Worm (Caenorhabditis elegans): Measurements from ENCODE around the gene pxf-1.

pxf-1 gene

ce11 chrIV:10164086-10164485, 10.1 kb downstream of the pxf-1 start:
- TF ChIP-seq pax-1 (tag; optimal IDR thresholded peaks at IDR 0.05) (no peak), mec-3 (tag; optimal IDR thresholded peaks at IDR 0.05; ENCODE audit: borderline replicate concordance) (no peak), Y22D7AL.16 (tag; optimal IDR thresholded peaks at IDR 0.05) (no peak), rnt-1 (tag; optimal IDR thresholded peaks at IDR 0.05) (no peak), C08G9.2 (tag; optimal IDR thresholded peaks at IDR 0.05) (no peak), pag-3 (tag; optimal IDR thresholded peaks at IDR 0.05; ENCODE audit: borderline replicate concordance) (no peak), hlh-15 (tag; optimal IDR thresholded peaks at IDR 0.05) (no peak)

ce11 chrIV:10161706-10162105, 12.4 kb downstream of the pxf-1 start, which contains the start of gene pps-1:
Gene pps-1, plus strand, starts transcription at chrIV:10162006.
- TF ChIP-seq ceh-9 (tag; optimal IDR thresholded peaks at IDR 0.05) (no peak), ztf-16 (tag; optimal IDR thresholded peaks at IDR 0.05) (no peak), ceh-45 (GFP tag; IDR thresholded peaks at IDR 0.05) (no peak), nfya-1 (tag; optimal IDR thresholded peaks at IDR 0.05) (no peak), ceh-34 (tag; optimal IDR thresholded peaks at IDR 0.05) (no peak), hlh-6 (tag; optimal IDR thresholded peaks at IDR 0.05) (no peak), C08G9.2 (tag; optimal IDR thresholded peaks at IDR 0.05) (no peak), fax-1 (tag; optimal IDR thresholded peaks at IDR 0.05) (no peak), sox-4 (tag; optimal IDR thresholded peaks at IDR 0.05) (no peak), unc-86 (tag; optimal IDR thresholded peaks at IDR 0.05) (no peak), unc-42 (tag; optimal IDR thresholded peaks at IDR 0.05) (no peak), F13H6.1 (tag; optimal IDR thresholded peaks at IDR 0.05) (no peak), pha-2 (tag; optimal IDR thresholded peaks at IDR 0.05) (no peak), ttx-3 (tag; optimal IDR thresholded peaks at IDR 0.05) (no peak), eyg-1 (tag; optimal IDR thresholded peaks at IDR 0.05) (no peak), ama-1 (optimal IDR thresholded peaks at IDR 0.05) (no peak), ceh-31 (tag; optimal IDR thresholded peaks at IDR 0.05) (no peak), zip-5 (tag; optimal IDR thresholded peaks at IDR 0.05) (no peak), dve-1 (tag; optimal IDR thresholded peaks at IDR 0.05) (no peak), tbx-2 (tag; optimal IDR thresholded peaks at IDR 0.05) (no peak)

- no peak for TF ChIP-seq sox-4 (tag; optimal IDR thresholded peaks at IDR 0.05)
- no peak for TF ChIP-seq dve-1 (tag; optimal IDR thresholded peaks at IDR 0.05)
- no peak for TF ChIP-seq ztf-16 (tag; optimal IDR thresholded peaks at IDR 0.05)
- no peak for TF ChIP-seq elt-4 (tag; optimal IDR thresholded peaks at IDR 0.05)
- TF ChIP-seq pha-2 (tag; optimal IDR thresholded peaks at IDR 0.05) = no peak
- TF ChIP-seq ceh-18 (tag; optimal IDR thresholded peaks at IDR 0.05) = no peak
Measured at ce11 chrIV:10157489-10158088, 16.6 kb downstream of the pxf-1 start, which contains the start of gene ttr-53. Gene ttr-53, plus strand, starts transcription at chrIV:10158038.

ce11 chrIV:10157034-10157433, 17.1 kb downstream of the pxf-1 start:
- TF ChIP-seq pag-3 (tag; optimal IDR thresholded peaks at IDR 0.05; ENCODE audit: borderline replicate concordance) (no peak), tbx-7 (tag; optimal IDR thresholded peaks at IDR 0.05) (no peak), ets-4 (tag; optimal IDR thresholded peaks at IDR 0.05) (no peak), ceh-30 (tag; optimal IDR thresholded peaks at IDR 0.05) (no peak), unc-86 (tag; optimal IDR thresholded peaks at IDR 0.05) (no peak), ttx-3 (tag; optimal IDR thresholded peaks at IDR 0.05) (no peak), unc-42 (tag; optimal IDR thresholded peaks at IDR 0.05) (no peak), fax-1 (tag; optimal IDR thresholded peaks at IDR 0.05) (no peak), F13H6.1 (tag; optimal IDR thresholded peaks at IDR 0.05) (no peak), pax-1 (tag; optimal IDR thresholded peaks at IDR 0.05) (no peak), elt-4 (tag; optimal IDR thresholded peaks at IDR 0.05) (no peak), che-1 (tag; optimal IDR thresholded peaks at IDR 0.05) (no peak)

DNA sequence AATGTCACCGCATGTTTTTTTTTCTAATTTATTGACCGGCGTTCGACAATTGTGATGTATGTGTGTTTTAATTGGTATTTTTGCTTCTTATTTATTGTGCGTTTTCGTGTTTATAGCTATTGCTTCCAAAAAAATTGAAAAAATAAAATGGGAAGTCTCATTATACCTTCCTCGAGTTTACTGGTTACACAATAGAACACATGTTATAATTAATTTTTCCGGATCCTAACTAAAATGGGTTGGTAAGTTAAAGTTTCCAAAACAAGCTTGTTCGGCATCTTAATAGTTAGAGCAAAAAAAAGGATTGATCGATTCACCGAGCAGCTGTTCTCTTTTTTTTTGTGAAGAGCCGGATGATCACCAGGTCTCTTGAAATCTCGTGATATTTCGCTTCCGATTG, 18.7 kb downstream of the pxf-1 start, which contains the start of gene ttr-54:
ttr-54 (plus strand) TSS at position 301 of the 400 bp plus-strand sequence.
- no peak for TF ChIP-seq npax-4 (tag; optimal IDR thresholded peaks at IDR 0.05)
- no peak for TF ChIP-seq pros-1 (tag; optimal IDR thresholded peaks at IDR 0.05)
